Comparison of ENCODE assay signal across 2 worm cellular contexts in the genomic region with DNA sequence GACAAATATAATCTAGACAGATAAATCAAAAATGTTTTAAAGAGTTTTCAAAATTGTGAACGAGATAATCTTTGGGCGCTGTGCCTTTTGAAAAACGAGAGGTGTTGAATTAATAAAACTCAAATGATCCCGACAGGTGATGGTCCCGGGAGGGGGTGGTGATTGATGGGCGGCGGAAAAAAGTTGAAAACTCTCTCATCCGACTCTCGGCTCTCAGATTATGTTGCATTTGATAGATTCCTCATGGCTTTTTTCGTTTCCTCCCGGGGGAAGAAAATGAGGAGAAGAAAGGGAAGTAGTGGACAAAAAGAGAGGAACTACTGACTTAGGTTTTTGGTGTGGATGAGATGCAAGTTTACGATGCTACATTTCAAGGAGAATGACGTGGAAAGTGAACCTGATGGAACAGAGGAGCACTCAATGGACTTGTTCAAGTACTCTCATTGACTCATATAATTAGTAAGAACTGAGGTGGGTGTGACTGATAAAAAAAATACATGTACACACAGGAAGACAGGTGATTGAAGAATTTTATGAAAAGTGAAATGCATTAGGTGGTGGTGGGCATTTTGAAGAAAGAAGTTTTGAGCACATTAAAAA.
TF ChIP-seq lines count a peak whose summit lies in the region.

No protein-coding gene starts in this region.

TF ChIP-seq in whole organism, L1 larva, 84 proteins besides CTCF, POLR2A, EP300 and RAD21 (continued from another document):
- TF ChIP-seq nhr-237 (tag; optimal IDR thresholded peaks at IDR 0.05; lab: Kevin White, UChicago) (no peak), elt-3 (tag; optimal IDR thresholded peaks at IDR 0.05; lab: Kevin White, UChicago) (no peak), nhr-76 (tag; optimal IDR thresholded peaks at IDR 0.05; lab: Kevin White, UChicago) (no peak), rnt-1 (tag; optimal IDR thresholded peaks at IDR 0.05; lab: Kevin White, UChicago) (peak; percentile 74), nhr-85 (tag; lab: Kevin White, UChicago) (peak; percentile 9), dsc-1 (tag; optimal IDR thresholded peaks at IDR 0.05; lab: Kevin White, UChicago) (peak; percentile 75), ama-1 (optimal IDR thresholded peaks at IDR 0.05; lab: Kevin White, UChicago) (no peak), ets-5 (GFP tag; IDR thresholded peaks at IDR 0.05; lab: Robert Waterston, UW) (no peak), fkh-4 (tag; optimal IDR thresholded peaks at IDR 0.05; lab: Kevin White, UChicago; ENCODE audit: borderline replicate concordance) (no peak), pag-3 (tag; optimal IDR thresholded peaks at IDR 0.05; lab: Kevin White, UChicago; ENCODE audit: borderline replicate concordance, insufficient read depth) (no peak), snpc-4 (tag; optimal IDR thresholded peaks at IDR 0.05; lab: Kevin White, UChicago) (no peak), mef-2 (tag; optimal IDR thresholded peaks at IDR 0.05; lab: Kevin White, UChicago) (no peak), ceh-90 (tag; optimal IDR thresholded peaks at IDR 0.05; lab: Kevin White, UChicago) (no peak), fkh-8 (tag; optimal IDR thresholded peaks at IDR 0.05; lab: Kevin White, UChicago) (no peak), unc-30 (tag; optimal IDR thresholded peaks at IDR 0.05; lab: Kevin White, UChicago) (no peak), lin-14 (GFP tag; optimal IDR thresholded peaks at IDR 0.05; lab: Kevin White, UChicago) (peak; percentile 90), C16A3.4 (tag; optimal IDR thresholded peaks at IDR 0.05; lab: Kevin White, UChicago) (no peak), swsn-7 (tag; optimal IDR thresholded peaks at IDR 0.05; lab: Kevin White, UChicago) (peak; percentile 24), nhr-20 (tag; optimal IDR thresholded peaks at IDR 0.05; lab: Kevin White, UChicago) (peak; percentile 20), vab-15 (tag; optimal IDR thresholded peaks at IDR 0.05; lab: Kevin White, UChicago) (no peak), snu-23 (GFP tag; optimal IDR thresholded peaks at IDR 0.05; lab: Kevin White, UChicago) (peak; percentile 19), C34B4.2 (tag; optimal IDR thresholded peaks at IDR 0.05; lab: Kevin White, UChicago) (no peak), lin-39 (tag; optimal IDR thresholded peaks at IDR 0.05; lab: Kevin White, UChicago) (peak; percentile 51), tbx-2 (tag; optimal IDR thresholded peaks at IDR 0.05; lab: Kevin White, UChicago) (no peak), elt-2 (tag; optimal IDR thresholded peaks at IDR 0.05; lab: Kevin White, UChicago) (no peak), ces-1 (GFP tag; optimal IDR thresholded peaks at IDR 0.05; lab: Kevin White, UChicago) (no peak), efl-3 (GFP tag; optimal IDR thresholded peaks at IDR 0.05; lab: Kevin White, UChicago) (no peak), lsy-2 (tag; optimal IDR thresholded peaks at IDR 0.05; lab: Kevin White, UChicago) (peak; percentile 1 to 7)

TF ChIP-seq in whole organism, L2 larva, 48 proteins besides CTCF, POLR2A, EP300 and RAD21 (continued from another document):
- TF ChIP-seq mab-5 (tag; optimal IDR thresholded peaks at IDR 0.05; lab: Kevin White, UChicago) (peak; percentile 45), zag-1 (tag; optimal IDR thresholded peaks at IDR 0.05; lab: Kevin White, UChicago) (peak; percentile 40), fos-1 (tag; optimal IDR thresholded peaks at IDR 0.05; lab: Kevin White, UChicago) (no peak), sem-4 (tag; optimal IDR thresholded peaks at IDR 0.05; lab: Kevin White, UChicago) (no peak), aly-2 (tag; optimal IDR thresholded peaks at IDR 0.05; lab: Kevin White, UChicago) (no peak), lin-13 (GFP tag; optimal IDR thresholded peaks at IDR 0.05; lab: Kevin White, UChicago) (no peak), alr-1 (tag; optimal IDR thresholded peaks at IDR 0.05; lab: Kevin White, UChicago) (no peak)
